Worm (Caenorhabditis elegans): ENCODE data around the gene col-89.

The col-89 gene

DNA sequence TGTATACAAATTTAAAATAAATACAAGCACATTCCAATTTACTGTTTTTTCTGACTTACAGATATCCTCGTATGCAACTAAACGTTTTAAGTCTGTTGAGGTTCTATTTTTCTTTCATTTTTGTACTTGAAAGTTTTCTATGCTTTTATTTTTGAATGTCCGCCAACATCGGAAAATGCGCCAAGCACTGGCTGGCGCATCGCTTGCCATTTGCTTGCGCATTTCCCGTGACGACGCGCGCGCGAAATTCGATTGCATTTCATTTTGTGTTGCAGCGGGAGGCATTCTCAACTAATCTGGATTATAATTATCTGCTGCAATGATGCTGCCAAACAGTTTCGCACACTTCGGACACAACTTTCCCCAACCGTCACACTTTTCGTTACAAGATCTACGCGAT lies 9.1 kb downstream of the col-89 start, which contains the start of gene fbxl-2 (continued):
- TF ChIP-seq ztf-11 (tag; optimal IDR thresholded peaks at IDR 0.05): peak in 1 of 2 experiments; percentile 88
- peak; percentile 80 for TF ChIP-seq fkh-10 (GFP tag; optimal IDR thresholded peaks at IDR 0.05)
- TF ChIP-seq nhr-84 (tag; optimal IDR thresholded peaks at IDR 0.05): no peak
- peak; percentile 90 for TF ChIP-seq nhr-237 (tag; optimal IDR thresholded peaks at IDR 0.05)
- TF ChIP-seq zag-1 (tag; optimal IDR thresholded peaks at IDR 0.05): no peak
- peak; percentile 80 for TF ChIP-seq C34B4.2 (tag; optimal IDR thresholded peaks at IDR 0.05)
- TF ChIP-seq dpl-1 (GFP tag; optimal IDR thresholded peaks at IDR 0.05): peak; percentile 99 to 100 (median 100)
- TF ChIP-seq ceh-63 (GFP tag; optimal IDR thresholded peaks at IDR 0.05): peak; percentile 44
- TF ChIP-seq snu-23 (GFP tag; optimal IDR thresholded peaks at IDR 0.05): peak; percentile 98
- peak; percentile 92 for TF ChIP-seq sup-37 (GFP tag; optimal IDR thresholded peaks at IDR 0.05)
- peak in 5 of 6 experiments; percentile 55 to 96 (median 88) for TF ChIP-seq elt-3 (tag; optimal IDR thresholded peaks at IDR 0.05)
- TF ChIP-seq nhr-71 (tag; optimal IDR thresholded peaks at IDR 0.05): peak; percentile 98
- TF ChIP-seq nhr-12 (tag; optimal IDR thresholded peaks at IDR 0.05): peak; percentile 3

DNA sequence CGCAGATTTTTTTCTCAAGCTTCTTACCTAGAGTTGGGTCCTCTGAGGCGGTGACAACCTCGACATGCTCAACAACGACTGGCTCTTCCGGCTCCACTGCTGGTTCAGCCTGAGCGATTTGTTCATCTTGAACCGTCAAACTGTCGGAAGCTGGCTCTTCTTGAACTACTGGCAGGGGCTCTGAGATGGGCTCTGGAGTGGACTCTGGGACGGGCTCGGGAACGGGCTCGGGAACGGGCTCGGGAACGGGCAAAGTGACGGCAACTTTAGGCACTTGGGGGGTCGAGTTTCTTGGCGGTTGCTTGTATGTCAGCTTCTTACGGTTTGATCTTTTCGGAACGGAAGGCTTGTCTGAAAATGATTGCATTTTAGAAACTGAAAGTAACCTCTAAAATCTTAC lies 14.9 kb downstream of the col-89 start:
- TF ChIP-seq lin-35 (GFP tag; optimal IDR thresholded peaks at IDR 0.05) (no peak), efl-1 (optimal IDR thresholded peaks at IDR 0.05) (no peak), efl-1 (GFP tag; optimal IDR thresholded peaks at IDR 0.05 in 1 of 2) (peak in 1 of 2 experiments; percentile 25), swsn-7 (tag; optimal IDR thresholded peaks at IDR 0.05) (no peak), unc-98 (GFP tag; IDR thresholded peaks at IDR 0.05) (no peak)

DNA sequence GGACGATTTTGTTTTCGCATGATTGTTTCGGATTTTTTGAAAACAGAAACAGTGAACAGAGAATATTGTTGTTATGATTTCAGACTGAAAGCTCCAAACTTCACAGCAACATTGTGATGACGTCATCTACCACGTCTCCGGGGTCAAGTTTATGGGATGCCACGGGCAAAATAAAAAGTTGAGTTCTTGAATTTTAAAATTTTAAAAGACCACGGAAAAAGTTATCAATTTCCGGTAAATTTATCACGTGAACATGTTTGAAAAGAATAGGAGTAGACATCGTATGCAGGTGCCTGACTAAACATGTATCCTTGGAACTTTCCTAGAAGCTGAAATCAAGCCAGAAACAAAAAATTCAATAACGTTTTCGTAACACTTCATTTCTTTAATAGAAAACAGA lies 15.6 kb downstream of the col-89 start, which contains the start of gene B0393.4:
Gene B0393.4, minus strand, starts transcription at position 101 of the 400 bp plus-strand sequence.
- TF ChIP-seq efl-1 (optimal IDR thresholded peaks at IDR 0.05) (no peak), efl-1 (GFP tag; optimal IDR thresholded peaks at IDR 0.05 in 1 of 2) (peak in 1 of 2 experiments; percentile 36), ceh-63 (GFP tag; optimal IDR thresholded peaks at IDR 0.05) (no peak)

DNA sequence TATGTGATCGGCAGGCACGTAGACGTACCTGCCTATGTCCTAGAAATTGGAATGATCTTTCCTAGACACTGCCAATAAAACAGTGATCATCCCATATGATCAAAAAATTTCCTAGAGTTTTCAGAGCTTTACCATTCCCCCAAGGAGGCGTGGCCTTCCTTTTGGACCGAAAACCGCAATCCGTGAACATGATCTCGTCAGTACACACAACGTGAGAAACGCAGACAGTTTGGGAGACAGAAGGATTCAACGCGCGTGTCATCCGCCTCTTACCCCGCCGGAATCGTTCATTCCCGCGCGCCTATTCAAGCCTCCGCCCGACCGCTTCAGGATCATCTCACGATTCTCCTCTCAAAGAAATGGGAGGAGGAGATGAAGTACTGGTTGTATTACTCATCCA lies 17.5 kb downstream of the col-89 start, which contains the start of gene B0393.5:
Gene B0393.5, plus strand, starts transcription at position 301 of the 400 bp plus-strand sequence.
- TF ChIP-seq lin-14 (GFP tag; optimal IDR thresholded peaks at IDR 0.05) (no peak), nhr-76 (tag; optimal IDR thresholded peaks at IDR 0.05) (no peak), nhr-90 (tag; optimal IDR thresholded peaks at IDR 0.05; ENCODE audit: poor library complexity) (no peak), nhr-20 (tag; optimal IDR thresholded peaks at IDR 0.05) (no peak), ztf-11 (tag; optimal IDR thresholded peaks at IDR 0.05) (no peak), blmp-1 (tag; optimal IDR thresholded peaks at IDR 0.05) (no peak)

DNA sequence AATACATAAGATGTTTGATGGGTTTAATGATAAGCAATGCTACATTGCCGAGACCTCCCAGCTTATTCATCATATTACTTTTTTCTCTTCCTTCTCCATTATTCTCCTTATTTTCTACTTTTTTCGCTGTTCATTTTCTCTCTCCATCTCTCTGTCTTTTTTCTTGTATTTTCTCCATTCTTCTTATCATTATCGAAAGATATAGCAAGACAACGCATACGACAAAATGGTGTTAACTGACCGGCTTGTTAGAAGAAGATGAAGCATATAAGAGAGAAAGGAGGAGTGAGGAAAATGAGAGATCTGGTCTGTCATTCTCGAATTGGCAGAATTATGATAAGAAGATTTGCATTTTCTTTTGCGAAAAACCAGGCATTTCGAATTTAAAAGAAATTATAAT lies 18.9 kb downstream of the col-89 start:
- TF ChIP-seq elt-3 (tag; optimal IDR thresholded peaks at IDR 0.05) (peak in 1 of 6 experiments; percentile 5), ztf-4 (tag; optimal IDR thresholded peaks at IDR 0.05) (no peak), unc-62 (GFP tag; optimal IDR thresholded peaks at IDR 0.05) (no peak), elt-2 (tag; optimal IDR thresholded peaks at IDR 0.05) (peak; percentile 39), efl-1 (optimal IDR thresholded peaks at IDR 0.05) (no peak), efl-1 (GFP tag; optimal IDR thresholded peaks at IDR 0.05 in 1 of 2) (no peak), ceh-82 (tag; optimal IDR thresholded peaks at IDR 0.05) (no peak), aha-1 (tag; optimal IDR thresholded peaks at IDR 0.05) (no peak), mef-2 (tag; optimal IDR thresholded peaks at IDR 0.05) (no peak), ceh-63 (GFP tag; optimal IDR thresholded peaks at IDR 0.05) (no peak), zag-1 (tag; optimal IDR thresholded peaks at IDR 0.05) (no peak), ceh-90 (tag; optimal IDR thresholded peaks at IDR 0.05) (no peak), blmp-1 (tag; optimal IDR thresholded peaks at IDR 0.05) (peak; percentile 59)

DNA sequence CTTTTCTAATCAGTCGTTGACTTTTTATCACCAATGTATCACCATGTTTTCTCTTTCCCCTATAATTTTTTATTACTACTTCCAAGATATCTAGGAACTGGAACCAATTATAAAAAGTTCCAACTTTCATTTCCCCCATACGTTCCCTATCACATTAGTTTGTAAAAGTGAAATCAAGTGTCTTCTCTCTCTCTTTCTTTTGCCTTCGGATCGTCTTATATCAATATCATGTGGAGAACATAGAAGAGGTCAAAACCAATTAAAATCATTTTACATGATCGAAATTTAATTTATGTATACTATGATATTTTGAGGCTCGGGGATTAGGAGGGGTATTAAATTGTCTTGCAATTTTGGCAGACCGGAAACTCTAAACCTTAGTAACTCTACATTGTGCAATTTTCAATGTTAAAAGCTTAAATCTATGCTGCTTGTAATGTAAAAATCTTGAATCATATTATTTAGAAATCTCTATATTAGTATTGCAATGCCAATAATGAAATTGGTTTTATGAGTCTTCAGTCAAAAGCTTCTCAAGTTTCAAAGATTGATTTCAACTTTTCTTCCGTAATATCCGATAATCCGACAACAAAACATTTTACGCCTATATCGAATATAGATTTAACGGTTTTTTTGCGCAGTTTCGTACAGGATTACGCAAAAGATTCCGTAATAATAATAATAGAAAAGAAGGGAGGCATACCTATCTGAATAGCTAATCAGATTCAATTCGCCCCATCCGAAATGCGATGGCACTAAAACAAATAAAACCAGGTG lies 20.1 kb downstream of the col-89 start:
- no peak for TF ChIP-seq sptf-1 (tag; optimal IDR thresholded peaks at IDR 0.05)
- TF ChIP-seq ces-1 (GFP tag; optimal IDR thresholded peaks at IDR 0.05): no peak
- TF ChIP-seq blmp-1 (tag; optimal IDR thresholded peaks at IDR 0.05): peak; percentile 94
- no peak for TF ChIP-seq nhr-76 (tag; optimal IDR thresholded peaks at IDR 0.05)
- no peak for TF ChIP-seq dsc-1 (tag; optimal IDR thresholded peaks at IDR 0.05)
- TF ChIP-seq elt-3 (tag; optimal IDR thresholded peaks at IDR 0.05): peak in 1 of 6 experiments; percentile 14
- no peak for TF ChIP-seq nhr-77 (tag; optimal IDR thresholded peaks at IDR 0.05)
- TF ChIP-seq mdl-1 (tag; optimal IDR thresholded peaks at IDR 0.05): no peak

All from whole organism, L1 larva.